Fruit fly (Drosophila melanogaster) whole organism, embryonic: Measurements from ENCODE around the gene CG14230.
A peak's percentile ranks its signal among the peaks of the same experiment; 100 is the strongest.

Source experiments
- Adf1 ChIP-seq: fragments of 200-800 bp; sonication (Bioruptor generic); IDR thresholded peaks from 2 replicates; pipeline ENCODE4 v1.3.6; 2022; ENCODE audit warnings: missing biosample characterization, missing genetic modification characterization
- CG10462 ChIP-seq: fragments of 200-800 bp; sonication (Bioruptor generic); optimal IDR thresholded peaks from 2 replicates; lab custom pipeline; 2016; ENCODE audit warnings: missing biosample characterization, missing genetic modification characterization
- CG12391 ChIP-seq: fragments of 200-800 bp; sonication (Bioruptor generic); optimal IDR thresholded peaks from 3 replicates; lab custom pipeline; 2018; ENCODE audit warnings: missing biosample characterization, mild to moderate bottlenecking, missing genetic modification characterization, moderate library complexity
- CG12769 ChIP-seq: fragments of 200-800 bp; sonication (Bioruptor generic); optimal IDR thresholded peaks from 2 replicates; lab custom pipeline; 2019; ENCODE audit warnings: missing biosample characterization, mild to moderate bottlenecking, missing genetic modification characterization, moderate library complexity
- CG13624 ChIP-seq: fragments of 200-800 bp; sonication (Bioruptor generic); optimal IDR thresholded peaks from 2 replicates; lab custom pipeline; 2016; ENCODE audit warnings: missing biosample characterization, missing genetic modification characterization
- CG13894 ChIP-seq: fragments of 200-800 bp; sonication (Bioruptor generic); optimal IDR thresholded peaks from 3 replicates; lab custom pipeline; 2018; ENCODE audit warnings: missing biosample characterization, mild to moderate bottlenecking, missing genetic modification characterization, moderate library complexity
- CG1529 ChIP-seq: fragments of 200-800 bp; sonication (Bioruptor generic); optimal IDR thresholded peaks from 3 replicates; lab custom pipeline; 2018; ENCODE audit warnings: missing biosample characterization, missing genetic modification characterization
- CG15601 ChIP-seq: fragments of 200-800 bp; sonication (Bioruptor generic); optimal IDR thresholded peaks from 3 replicates; lab custom pipeline; 2019; ENCODE audit warnings: missing biosample characterization, mild to moderate bottlenecking, missing genetic modification characterization, moderate library complexity
- CG16813 ChIP-seq: fragments of 200-800 bp; sonication (Bioruptor generic); IDR thresholded peaks from 3 replicates; pipeline ENCODE4 v1.3.6; 2022; ENCODE audit warnings: missing biosample characterization, missing genetic modification characterization; ENCODE audit not compliant: partially characterized antibody
- CG17612 ChIP-seq: fragments of 200-800 bp; sonication (Bioruptor generic); IDR thresholded peaks from 2 replicates; pipeline ENCODE4 v1.3.6; 2022; ENCODE audit warnings: missing biosample characterization, missing genetic modification characterization
- CG18599 ChIP-seq: fragments of 200-800 bp; sonication (Bioruptor generic); optimal IDR thresholded peaks from 3 replicates; lab custom pipeline; 2017; ENCODE audit warnings: missing biosample characterization, missing genetic modification characterization, mild to moderate bottlenecking, moderate library complexity, missing genetic modification reagents
- CG30431 ChIP-seq: fragments of 200-800 bp; sonication (Bioruptor generic); optimal IDR thresholded peaks from 2 replicates; lab custom pipeline; 2017; ENCODE audit warnings: missing biosample characterization, missing genetic modification characterization
- CG32532 ChIP-seq: fragments of 200-800 bp; sonication (Bioruptor generic); IDR thresholded peaks from 2 replicates; pipeline ENCODE4 v1.3.6; 2022; ENCODE audit warnings: missing biosample characterization, missing genetic modification characterization
- CG6654 ChIP-seq: fragments of 200-800 bp; sonication (Bioruptor generic); optimal IDR thresholded peaks from 2 replicates; lab custom pipeline; 2017; ENCODE audit warnings: missing biosample characterization, mild to moderate bottlenecking, missing genetic modification characterization
- CG6765 ChIP-seq: fragments of 200-800 bp; sonication (Bioruptor generic); optimal IDR thresholded peaks from 3 replicates; lab custom pipeline; 2017; ENCODE audit warnings: missing biosample characterization, mild to moderate bottlenecking, missing genetic modification characterization
- CG6813 ChIP-seq: fragments of 200-800 bp; sonication (Bioruptor generic); optimal IDR thresholded peaks from 2 replicates; lab custom pipeline; 2017; ENCODE audit warnings: missing biosample characterization, missing genetic modification characterization, mild to moderate bottlenecking, moderate library complexity, missing genetic modification reagents
- CG8765 ChIP-seq: fragments of 200-800 bp; sonication (Bioruptor generic); IDR thresholded peaks from 2 replicates; pipeline ENCODE4 v1.3.6; 2022; ENCODE audit warnings: missing biosample characterization, missing genetic modification characterization
- Camta ChIP-seq: fragments of 200-800 bp; sonication (Bioruptor generic); optimal IDR thresholded peaks from 2 replicates; lab custom pipeline; 2016; ENCODE audit warnings: missing biosample characterization, missing genetic modification characterization
- Chrac-16 ChIP-seq: fragments of 200-800 bp; sonication (Bioruptor generic); optimal IDR thresholded peaks from 3 replicates; lab custom pipeline; 2016; ENCODE audit warnings: missing biosample characterization, missing genetic modification characterization
- Dfd ChIP-seq, 2 experiments: fragments of >200 bp; optimal IDR thresholded peaks; 2 replicates each; lab custom pipeline; 2017; ENCODE audit warnings: missing biosample characterization in 2 of 2, missing genetic modification characterization in 2 of 2
- Dip2 ChIP-seq: fragments of 200-800 bp; sonication (Bioruptor generic); IDR thresholded peaks from 2 replicates; pipeline ENCODE4 v1.3.6; 2022; ENCODE audit warnings: missing biosample characterization, missing genetic modification characterization
- Dip3 ChIP-seq: fragments of 200-800 bp; sonication (Bioruptor generic); optimal IDR thresholded peaks from 3 replicates; lab custom pipeline; 2016; ENCODE audit warnings: missing biosample characterization, missing genetic modification characterization
- Dref ChIP-seq: fragments of 200-800 bp; sonication (Bioruptor generic); IDR thresholded peaks from 2 replicates; pipeline ENCODE4 v1.3.6; 2022; ENCODE audit warnings: missing biosample characterization, missing genetic modification characterization
- Elba2 ChIP-seq: fragments of 200-800 bp; sonication (Bioruptor generic); optimal IDR thresholded peaks from 3 replicates; lab custom pipeline; 2016; ENCODE audit warnings: missing biosample characterization, missing genetic modification characterization
- GATAe ChIP-seq: fragments of 200-800 bp; sonication (Bioruptor generic); conservative IDR thresholded peaks from 2 replicates; pipeline ENCODE4 v1.3.6; 2022; ENCODE audit warnings: missing biosample characterization, missing genetic modification characterization
- H15 ChIP-seq: fragments of 200-800 bp; sonication (Bioruptor generic); IDR thresholded peaks from 3 replicates; pipeline ENCODE4 v1.3.6; 2022; ENCODE audit warnings: missing biosample characterization, missing genetic modification characterization
- Hey ChIP-seq: fragments of 200-800 bp; sonication (Bioruptor generic); optimal IDR thresholded peaks from 3 replicates; lab custom pipeline; 2018; ENCODE audit warnings: missing biosample characterization, mild to moderate bottlenecking, missing genetic modification characterization
- Hr51 ChIP-seq, 2 experiments: fragments of 200-800 bp; sonication (Bioruptor generic); optimal IDR thresholded peaks; 2 replicates in 1 of 2; 3 replicates in 1 of 2; lab custom pipeline; 2016 to 2018; ENCODE audit warnings: missing biosample characterization in 2 of 2, missing genetic modification characterization in 2 of 2, mild to moderate bottlenecking in 1 of 2, moderate library complexity in 1 of 2
- MBD-R2 ChIP-seq: fragments of 200-800 bp; sonication (Bioruptor generic); IDR thresholded peaks from 2 replicates; pipeline ENCODE4 v1.3.6; 2022; ENCODE audit warnings: missing biosample characterization, missing genetic modification characterization
- Mes4 ChIP-seq: fragments of 200-800 bp; sonication (Bioruptor generic); optimal IDR thresholded peaks from 2 replicates; lab custom pipeline; 2016; ENCODE audit warnings: missing biosample characterization, missing genetic modification characterization
- Ssrp ChIP-seq: fragments of 200-800 bp; sonication (Bioruptor generic); optimal IDR thresholded peaks from 2 replicates; lab custom pipeline; 2018; ENCODE audit warnings: missing biosample characterization, mild to moderate bottlenecking, missing genetic modification characterization, moderate library complexity
- ato ChIP-seq: fragments of 200-800 bp; sonication (Bioruptor generic); IDR thresholded peaks from 2 replicates; pipeline ENCODE4 v1.3.6; 2022; ENCODE audit warnings: missing biosample characterization, missing genetic modification characterization; ENCODE audit not compliant: partially characterized antibody
- chif ChIP-seq, 2 experiments: fragments of 200-800 bp; sonication (Bioruptor generic); optimal IDR thresholded peaks; 3 replicates each; lab custom pipeline; 2016; ENCODE audit warnings: missing biosample characterization in 2 of 2, missing genetic modification characterization in 2 of 2
- disco-r ChIP-seq: fragments of 200-800 bp; sonication (Bioruptor generic); optimal IDR thresholded peaks from 2 replicates; lab custom pipeline; 2016; ENCODE audit warnings: missing biosample characterization, missing genetic modification characterization
- fd3F ChIP-seq: fragments of 200-800 bp; sonication (Bioruptor generic); optimal IDR thresholded peaks from 2 replicates; lab custom pipeline; 2018; ENCODE audit warnings: missing biosample characterization, mild to moderate bottlenecking, missing genetic modification characterization, moderate library complexity
- gce ChIP-seq: fragments of 200-800 bp; sonication (Bioruptor generic); IDR thresholded peaks from 3 replicates; pipeline ENCODE4 v1.3.6; 2022; ENCODE audit warnings: missing biosample characterization, missing genetic modification characterization
- gcm2 ChIP-seq: fragments of 200-800 bp; sonication (Bioruptor generic); optimal IDR thresholded peaks from 2 replicates; lab custom pipeline; 2016; ENCODE audit warnings: missing biosample characterization, missing genetic modification characterization
- kah ChIP-seq: fragments of 200-800 bp; sonication (Bioruptor generic); optimal IDR thresholded peaks from 2 replicates; lab custom pipeline; 2018; ENCODE audit warnings: missing biosample characterization, mild to moderate bottlenecking, missing genetic modification characterization
- lmd ChIP-seq: fragments of 200-800 bp; sonication (Bioruptor generic); IDR thresholded peaks from 2 replicates; pipeline ENCODE4 v1.3.6; 2022; ENCODE audit warnings: missing biosample characterization, missing genetic modification characterization
- luna ChIP-seq: fragments of 200-800 bp; sonication (Bioruptor generic); optimal IDR thresholded peaks from 2 replicates; lab custom pipeline; 2016; ENCODE audit warnings: missing biosample characterization, missing genetic modification characterization
- nmo ChIP-seq: fragments of 200-800 bp; sonication (Bioruptor generic); optimal IDR thresholded peaks from 2 replicates; lab custom pipeline; 2018; ENCODE audit warnings: missing biosample characterization, mild to moderate bottlenecking, missing genetic modification characterization, moderate library complexity
- pho ChIP-seq: fragments of 200-800 bp; sonication (Bioruptor generic); optimal IDR thresholded peaks from 2 replicates; lab custom pipeline; 2016; ENCODE audit warnings: missing biosample characterization, missing genetic modification characterization
- pita ChIP-seq: fragments of 200-800 bp; sonication (Bioruptor generic); optimal IDR thresholded peaks from 2 replicates; lab custom pipeline; 2017; ENCODE audit warnings: missing biosample characterization, mild to moderate bottlenecking, missing genetic modification characterization
- ro ChIP-seq: fragments of 200-800 bp; sonication (Bioruptor generic); IDR thresholded peaks from 2 replicates; pipeline ENCODE4 v1.3.6; 2022; ENCODE audit warnings: missing biosample characterization, missing genetic modification characterization
- row ChIP-seq: fragments of 200-800 bp; sonication (Bioruptor generic); IDR thresholded peaks from 3 replicates; pipeline ENCODE4 v1.3.6; 2022; ENCODE audit warnings: missing biosample characterization, missing genetic modification characterization
- sd ChIP-seq: fragments of 200-800 bp; sonication (Bioruptor generic); optimal IDR thresholded peaks from 3 replicates; lab custom pipeline; 2018; ENCODE audit warnings: missing biosample characterization, mild to moderate bottlenecking, missing genetic modification characterization, moderate library complexity
- sisA ChIP-seq: fragments of 200-800 bp; sonication (Bioruptor generic); IDR thresholded peaks from 2 replicates; pipeline ENCODE4 v1.3.6; 2022; ENCODE audit warnings: missing biosample characterization, missing genetic modification characterization
- toy ChIP-seq: fragments of 200-800 bp; sonication (Bioruptor generic); IDR thresholded peaks from 2 replicates; pipeline ENCODE4 v1.3.6; 2022; ENCODE audit warnings: missing biosample characterization, missing genetic modification characterization
- unc-4 ChIP-seq: fragments of 200-800 bp; sonication (Bioruptor generic); IDR thresholded peaks from 2 replicates; pipeline ENCODE4 v1.3.6; 2022; ENCODE audit warnings: missing biosample characterization, missing genetic modification characterization; ENCODE audit not compliant: partially characterized antibody
- vvl ChIP-seq: fragments of 200-800 bp; sonication (Bioruptor generic); IDR thresholded peaks from 2 replicates; pipeline ENCODE4 v1.3.6; 2022; ENCODE audit warnings: missing biosample characterization, missing genetic modification characterization
- zen2 ChIP-seq: fragments of 200-800 bp; sonication (Bioruptor generic); IDR thresholded peaks from 3 replicates; pipeline ENCODE4 v1.3.6; 2022; ENCODE audit warnings: missing biosample characterization, missing genetic modification characterization; ENCODE audit not compliant: partially characterized antibody

Gene CG14230

DNA sequence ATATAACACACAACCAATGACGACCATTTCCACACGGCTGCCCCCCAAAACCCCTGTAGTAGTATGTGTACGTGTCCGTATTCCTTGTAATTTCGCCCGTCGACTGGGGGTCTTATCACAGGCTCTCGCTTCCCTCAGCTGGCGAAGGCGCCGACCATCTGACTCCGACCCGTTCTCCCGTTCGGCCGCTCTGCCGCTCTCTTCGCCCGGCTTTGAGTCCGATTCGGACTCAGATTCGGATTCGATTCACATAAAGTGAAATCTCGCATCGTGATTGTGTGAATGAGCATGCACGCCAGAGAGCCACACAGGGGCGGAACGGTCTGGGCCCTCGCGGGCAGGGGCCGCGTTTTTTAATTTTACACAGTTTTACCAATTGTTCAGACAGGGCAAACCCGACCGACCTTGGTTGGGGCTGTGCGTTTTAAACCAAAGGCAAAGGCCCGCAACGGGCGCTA is 38.3 kb upstream of the CG14230 start (continued):
- TF ChIP-seq zen2 (GFP tag; lab: Robert Waterston, UW) (no peak), sd (tag; lab: Kevin White, UChicago) (no peak), Mes4 (GFP tag; lab: Kevin White, UChicago) (no peak), CG17612 (GFP tag; lab: Robert Waterston, UW) (no peak), CG12391 (tag; lab: Kevin White, UChicago) (peak; percentile 13), CG32532 (GFP tag; lab: Robert Waterston, UW) (peak; percentile 78), pita (GFP tag; lab: Kevin White, UChicago) (no peak), CG13894 (tag; lab: Kevin White, UChicago) (no peak), lmd (peak; percentile 62), CG18599 (GFP tag; lab: Kevin White, UChicago) (peak; percentile 25), ro (0 out of 2 replicates have a peak, but pooled peaks have one; percentile 25), sisA (GFP tag; lab: Robert Waterston, UW) (peak; percentile 60), kah (no peak), disco-r (no peak), CG6765 (GFP tag; lab: Kevin White, UChicago) (no peak), gcm2 (GFP tag; lab: Kevin White, UChicago) (no peak), gce (GFP tag; lab: Robert Waterston, UW) (no peak), chif (GFP tag; optimal IDR thresholded peaks at IDR 0.05; lab: Kevin White, UChicago) (peak in 1 of 2 experiments; percentile 8), luna (GFP tag; lab: Kevin White, UChicago) (no peak), row (GFP tag; lab: Robert Waterston, UW) (peak; percentile 96), Dip2 (no peak), fd3F (GFP tag; lab: Kevin White, UChicago) (no peak), Dfd (GFP tag; optimal IDR thresholded peaks at IDR 0.05; lab: Kevin White, UChicago) (no peak), CG13624 (GFP tag; lab: Kevin White, UChicago) (peak; percentile 50), Camta (GFP tag; lab: Kevin White, UChicago) (peak; percentile 5), Adf1 (GFP tag; lab: Robert Waterston, UW) (peak; percentile 67), CG6813 (no peak), nmo (GFP tag; lab: Kevin White, UChicago) (peak; percentile 5), CG6654 (GFP tag; lab: Kevin White, UChicago) (no peak), MBD-R2 (GFP tag; lab: Robert Waterston, UW) (0 out of 2 replicates have a peak, but pooled peaks have one; percentile 23), CG10462 (GFP tag; lab: Kevin White, UChicago) (no peak), CG15601 (tag; lab: Kevin White, UChicago) (no peak), GATAe (GFP tag; lab: Robert Waterston, UW) (no peak), Ssrp (tag; lab: Kevin White, UChicago) (no peak), Dip3 (GFP tag; lab: Kevin White, UChicago) (peak; percentile 21), CG16813 (peak; percentile 69), ato (no peak), CG1529 (GFP tag; lab: Kevin White, UChicago) (no peak), pho (no peak), H15 (peak; percentile 51; the same call in 1 of the 3 replicates), Hr51 (GFP tag; optimal IDR thresholded peaks at IDR 0.05; lab: Kevin White, UChicago) (no peak), unc-4 (GFP tag; lab: Robert Waterston, UW) (no peak), Chrac-16 (GFP tag; lab: Kevin White, UChicago) (peak; percentile 28), vvl (GFP tag; lab: Robert Waterston, UW) (peak; percentile 59; the same call in 1 of the 2 replicates), Dref (GFP tag; lab: Robert Waterston, UW) (0 out of 2 replicates have a peak, but pooled peaks have one; percentile 17), Hey (no peak), CG30431 (no peak), Elba2 (no peak), CG8765 (GFP tag; lab: Robert Waterston, UW) (0 out of 2 replicates have a peak, but pooled peaks have one; percentile 6), toy (GFP tag; lab: Robert Waterston, UW) (0 out of 2 replicates have a peak, but pooled peaks have one; percentile 19), CG12769 (tag; lab: Kevin White, UChicago) (peak; percentile 31)
